Fruit fly (Drosophila melanogaster) whole organism, adult: ENCODE results near the gene CG32066.

Experiments used
- CG11617 ChIP-seq: fragments of 200-800 bp; sonication (Bioruptor generic); optimal IDR thresholded peaks from 2 replicates; lab custom pipeline; 2017; ENCODE audit warnings: mild to moderate bottlenecking, missing biosample characterization, missing genetic modification reagents, missing genetic modification characterization
- CG12768 ChIP-seq: fragments of 200-800 bp; sonication (Bioruptor generic); optimal IDR thresholded peaks from 2 replicates; lab custom pipeline; 2017; ENCODE audit warnings: missing biosample characterization, missing genetic modification characterization, mild to moderate bottlenecking, moderate library complexity, missing genetic modification reagents
- CG14711 ChIP-seq: fragments of 200-800 bp; sonication (Bioruptor generic); optimal IDR thresholded peaks from 2 replicates; lab custom pipeline; 2018; ENCODE audit warnings: missing biosample characterization, mild to moderate bottlenecking, missing genetic modification characterization, moderate library complexity
- CG1620 ChIP-seq: fragments of 200-800 bp; sonication (Bioruptor generic); optimal IDR thresholded peaks from 2 replicates; lab custom pipeline; 2016; ENCODE audit warnings: missing biosample characterization, missing genetic modification characterization
- CG33017 ChIP-seq: fragments of 200-800 bp; sonication (Bioruptor generic); optimal IDR thresholded peaks from 2 replicates; lab custom pipeline; 2018; ENCODE audit warnings: missing biosample characterization, mild to moderate bottlenecking, missing genetic modification characterization, moderate library complexity
- CG5204 ChIP-seq: fragments of 200-800 bp; sonication (Bioruptor generic); optimal IDR thresholded peaks from 2 replicates; lab custom pipeline; 2016; ENCODE audit warnings: missing biosample characterization, missing genetic modification characterization
- CG7045 ChIP-seq: fragments of 200-800 bp; sonication (Bioruptor generic); optimal IDR thresholded peaks from 2 replicates; lab custom pipeline; 2017; ENCODE audit warnings: missing biosample characterization, mild to moderate bottlenecking, missing genetic modification characterization
- CG7101 ChIP-seq: fragments of 200-800 bp; sonication (Bioruptor generic); optimal IDR thresholded peaks from 2 replicates; lab custom pipeline; 2018; ENCODE audit warnings: missing biosample characterization, mild to moderate bottlenecking, missing genetic modification characterization, moderate library complexity
- Clk ChIP-seq: fragments of 200-800 bp; sonication (Bioruptor generic); optimal IDR thresholded peaks from 2 replicates; lab custom pipeline; 2017; ENCODE audit warnings: missing biosample characterization, missing genetic modification characterization
- Crg-1 ChIP-seq: fragments of 200-800 bp; sonication (Bioruptor generic); optimal IDR thresholded peaks from 2 replicates; lab custom pipeline; 2016; ENCODE audit warnings: missing biosample characterization, missing genetic modification characterization
- Hr96 ChIP-seq: fragments of 200-800 bp; sonication (Bioruptor generic); optimal IDR thresholded peaks from 2 replicates; lab custom pipeline; 2016; ENCODE audit warnings: missing biosample characterization, missing genetic modification characterization
- Mnt ChIP-seq: fragments of 200-800 bp; sonication (Bioruptor generic); optimal IDR thresholded peaks from 2 replicates; lab custom pipeline; 2016; ENCODE audit warnings: missing biosample characterization, mild to moderate bottlenecking, missing genetic modification characterization
- bab1 ChIP-seq: fragments of 200-800 bp; sonication (Bioruptor generic); optimal IDR thresholded peaks from 3 replicates; lab custom pipeline; 2019; ENCODE audit warnings: missing biosample characterization, mild to moderate bottlenecking, missing genetic modification characterization, moderate library complexity
- cic ChIP-seq: fragments of 200-800 bp; sonication (Bioruptor generic); optimal IDR thresholded peaks from 2 replicates; lab custom pipeline; 2017; ENCODE audit warnings: missing biosample characterization, mild to moderate bottlenecking, missing genetic modification characterization, moderate library complexity
- cnc ChIP-seq, 2 experiments: fragments of >200 bp; optimal IDR thresholded peaks; 2 replicates each; lab custom pipeline; 2017
- kay ChIP-seq: fragments of 200-800 bp; sonication (Bioruptor generic); peaks from one replicate; lab custom pipeline; 2016; ENCODE audit warnings: missing biosample characterization, missing genetic modification characterization, borderline replicate concordance
- ovo ChIP-seq: fragments of 200-800 bp; sonication (Bioruptor generic); optimal IDR thresholded peaks from 2 replicates; lab custom pipeline; 2016; ENCODE audit warnings: missing biosample characterization, missing genetic modification characterization
- pad ChIP-seq: fragments of 200-800 bp; sonication (Bioruptor generic); optimal IDR thresholded peaks from 3 replicates; lab custom pipeline; 2017; ENCODE audit warnings: missing biosample characterization, missing genetic modification characterization, mild to moderate bottlenecking, moderate library complexity, missing genetic modification reagents
- tj ChIP-seq: fragments of 200-800 bp; sonication (Bioruptor generic); optimal IDR thresholded peaks from 3 replicates; lab custom pipeline; 2017; ENCODE audit warnings: missing biosample characterization, mild to moderate bottlenecking, missing genetic modification characterization, moderate library complexity
- toe ChIP-seq: fragments of 200-800 bp; sonication (Bioruptor generic); optimal IDR thresholded peaks from 2 replicates; lab custom pipeline; 2016; ENCODE audit warnings: missing biosample characterization, missing genetic modification characterization

Gene CG32066

dm6 chr3L:10656451-10657198, 4.2 kb downstream of the CG32066 start:
- no peak for TF ChIP-seq CG1620 (GFP tag; lab: Kevin White, UChicago)
- TF ChIP-seq bab1 (GFP tag; lab: Kevin White, UChicago) = no peak
- TF ChIP-seq CG33017 (tag; lab: Kevin White, UChicago) = no peak
- TF ChIP-seq CG5204 = no peak
- TF ChIP-seq Hr96 (GFP tag; lab: Kevin White, UChicago) = no peak
- peak; percentile 22 for TF ChIP-seq cic
- no peak for TF ChIP-seq tj (GFP tag; lab: Kevin White, UChicago)
- TF ChIP-seq pad (GFP tag; lab: Kevin White, UChicago) = no peak
- TF ChIP-seq ovo (GFP tag; lab: Kevin White, UChicago) = peak; percentile 41
- TF ChIP-seq kay (GFP tag; lab: Kevin White, UChicago) = peak; percentile 85
- no peak for TF ChIP-seq toe (GFP tag; lab: Kevin White, UChicago)
- TF ChIP-seq CG7045 (GFP tag; lab: Kevin White, UChicago) = peak; percentile 30
- no peak for TF ChIP-seq CG12768
- TF ChIP-seq CG14711 (tag; lab: Kevin White, UChicago) = no peak
- no peak for TF ChIP-seq Clk (GFP tag; lab: Kevin White, UChicago)
- TF ChIP-seq Crg-1 (GFP tag; lab: Kevin White, UChicago) = peak; percentile 53
- TF ChIP-seq cnc (optimal IDR thresholded peaks at IDR 0.05; lab: Kevin White, UChicago) = no peak
- peak; percentile 48 for TF ChIP-seq Mnt (GFP tag; lab: Kevin White, UChicago)
- TF ChIP-seq CG7101 (tag; lab: Kevin White, UChicago) = peak; percentile 39
- TF ChIP-seq CG11617 (GFP tag; lab: Kevin White, UChicago) = no peak

- TF ChIP-seq kay (GFP tag; lab: Kevin White, UChicago) (peak; percentile 70), cic (no peak)
Measured at dm6 chr3L:10654439-10654838, 6.4 kb downstream of the CG32066 start.

dm6 chr3L:10652487-10652886, 8.3 kb downstream of the CG32066 start:
- TF ChIP-seq Clk (GFP tag; lab: Kevin White, UChicago) (no peak), tj (GFP tag; lab: Kevin White, UChicago) (peak; percentile 75), Hr96 (GFP tag; lab: Kevin White, UChicago) (no peak), CG1620 (GFP tag; lab: Kevin White, UChicago) (no peak), CG5204 (no peak)

dm6 chr3L:10651271-10651670, 9.5 kb downstream of the CG32066 start:
- TF ChIP-seq tj (GFP tag; lab: Kevin White, UChicago) (peak; percentile 95), CG33017 (tag; lab: Kevin White, UChicago) (no peak)

- no peak for TF ChIP-seq Clk (GFP tag; lab: Kevin White, UChicago)
- TF ChIP-seq Crg-1 (GFP tag; lab: Kevin White, UChicago) = no peak
- no peak for TF ChIP-seq CG7101 (tag; lab: Kevin White, UChicago)
- TF ChIP-seq CG11617 (GFP tag; lab: Kevin White, UChicago) = no peak
- no peak for TF ChIP-seq Mnt (GFP tag; lab: Kevin White, UChicago)
- TF ChIP-seq CG7045 (GFP tag; lab: Kevin White, UChicago) = no peak
- TF ChIP-seq CG33017 (tag; lab: Kevin White, UChicago) = no peak
- TF ChIP-seq pad (GFP tag; lab: Kevin White, UChicago) = no peak
- TF ChIP-seq bab1 (GFP tag; lab: Kevin White, UChicago) = no peak
Measured at dm6 chr3L:10648431-10648830, 12.4 kb downstream of the CG32066 start.

dm6 chr3L:10647158-10647557, 13.7 kb downstream of the CG32066 start:
- no peak for TF ChIP-seq toe (GFP tag; lab: Kevin White, UChicago)
- TF ChIP-seq cnc (optimal IDR thresholded peaks at IDR 0.05; lab: Kevin White, UChicago) = no peak
- no peak for TF ChIP-seq CG14711 (tag; lab: Kevin White, UChicago)

dm6 chr3L:10645965-10646364, 14.8 kb downstream of the CG32066 start:
- TF ChIP-seq kay (GFP tag; lab: Kevin White, UChicago) = no peak
- TF ChIP-seq CG11617 (GFP tag; lab: Kevin White, UChicago) = no peak
- no peak for TF ChIP-seq cnc (optimal IDR thresholded peaks at IDR 0.05; lab: Kevin White, UChicago)
- no peak for TF ChIP-seq ovo (GFP tag; lab: Kevin White, UChicago)
- no peak for TF ChIP-seq toe (GFP tag; lab: Kevin White, UChicago)
- no peak for TF ChIP-seq cic
- TF ChIP-seq pad (GFP tag; lab: Kevin White, UChicago) = no peak
- no peak for TF ChIP-seq Clk (GFP tag; lab: Kevin White, UChicago)
- no peak for TF ChIP-seq Crg-1 (GFP tag; lab: Kevin White, UChicago)
- no peak for TF ChIP-seq bab1 (GFP tag; lab: Kevin White, UChicago)
- TF ChIP-seq CG1620 (GFP tag; lab: Kevin White, UChicago) = no peak
